Worm (Caenorhabditis elegans) whole organism, L4 larva: Measurements from ENCODE around the gene F52C6.4.
"Not testable (repeated sequence)": the region's sequence is repeated elsewhere in the genome, so short reads cannot be mapped to it uniquely, and the experiment has no call there.

ENCODE experiments used
- F10B5.3 ChIP-seq: sonication (generic microtip); optimal IDR thresholded peaks from 2 replicates; lab custom pipeline; 2016; ENCODE audit warnings: mild to moderate bottlenecking, missing genetic modification characterization, missing compliant biosample characterization
- F26F4.8 ChIP-seq: fragments of 200-800 bp; sonication (Bioruptor generic); conservative IDR thresholded peaks from 2 replicates; pipeline ENCODE4 v1.3.6; 2022; ENCODE audit warnings: missing genetic modification characterization, missing compliant biosample characterization
- R02D3.7 ChIP-seq: fragments of 150-350 bp; sonication (generic microtip); optimal IDR thresholded peaks from 3 replicates; lab custom pipeline; 2014; ENCODE audit warnings: missing biosample characterization, missing genetic modification characterization
- Y75B8A.6 ChIP-seq: fragments of 200-800 bp; sonication (Bioruptor generic); IDR thresholded peaks from 2 replicates; pipeline ENCODE4 v1.3.6; 2022; ENCODE audit warnings: missing genetic modification reagents, missing genetic modification characterization, missing compliant biosample characterization
- aha-1 ChIP-seq: fragments of 150-350 bp; peaks from one replicate; lab custom pipeline; 2014; ENCODE audit warnings: missing biosample characterization, missing genetic modification characterization
- aly-2 ChIP-seq: sonication (generic microtip); optimal IDR thresholded peaks from 2 replicates; lab custom pipeline; 2018; ENCODE audit warnings: missing biosample characterization, missing genetic modification characterization
- ceh-32 ChIP-seq: sonication (generic microtip); optimal IDR thresholded peaks from 2 replicates; lab custom pipeline; 2016; ENCODE audit warnings: mild to moderate bottlenecking, missing genetic modification characterization, missing compliant biosample characterization; ENCODE audit not compliant: poor library complexity
- ceh-62 ChIP-seq: sonication (generic microtip); optimal IDR thresholded peaks from 2 replicates; lab custom pipeline; 2017; ENCODE audit warnings: missing biosample characterization, missing genetic modification characterization
- daf-12 ChIP-seq: fragments of 150-350 bp; optimal IDR thresholded peaks from 2 replicates; lab custom pipeline; 2014; ENCODE audit warnings: missing biosample characterization, missing genetic modification reagents, missing genetic modification characterization
- daf-16 ChIP-seq, 3 experiments: sonication (generic microtip); optimal IDR thresholded peaks; 2 replicates each; lab custom pipeline; 2016 to 2017; ENCODE audit warnings: missing genetic modification characterization in 3 of 3, missing genetic modification reagents in 3 of 3, mild to moderate bottlenecking in 2 of 3, missing compliant biosample characterization in 2 of 3, missing biosample characterization in 1 of 3, moderate library complexity in 1 of 3
- egl-43 ChIP-seq: fragments of 200-800 bp; sonication (Bioruptor generic); IDR thresholded peaks from 2 replicates; pipeline ENCODE4 v1.3.6; 2022; ENCODE audit warnings: missing genetic modification reagents, missing genetic modification characterization, missing compliant biosample characterization
- fkh-10 ChIP-seq: fragments of 150-350 bp; optimal IDR thresholded peaks from 2 replicates; lab custom pipeline; 2014; ENCODE audit warnings: missing biosample characterization, missing genetic modification reagents, missing genetic modification characterization
- hlh-30 ChIP-seq: sonication (generic microtip); optimal IDR thresholded peaks from 2 replicates; lab custom pipeline; 2017; ENCODE audit warnings: antibody characterized with exemption, mild to moderate bottlenecking, missing genetic modification characterization, missing compliant biosample characterization; ENCODE audit not compliant: insufficient read depth
- jun-1 ChIP-seq: fragments of 150-350 bp; optimal IDR thresholded peaks from 2 replicates; lab custom pipeline; 2014; ENCODE audit warnings: missing biosample characterization, missing genetic modification reagents, missing genetic modification characterization
- lin-15B ChIP-seq: fragments of 150-350 bp; sonication (generic microtip); optimal IDR thresholded peaks from 3 replicates; lab custom pipeline; 2014; ENCODE audit warnings: missing biosample characterization, missing genetic modification characterization
- mdt-29 ChIP-seq: fragments of 200-800 bp; sonication (Bioruptor generic); IDR thresholded peaks from 2 replicates; pipeline ENCODE4 v1.3.6; 2022; ENCODE audit warnings: missing genetic modification reagents, missing genetic modification characterization, missing compliant biosample characterization
- mxl-2 ChIP-seq: fragments of 200-800 bp; sonication (Bioruptor generic); conservative IDR thresholded peaks from 2 replicates; pipeline ENCODE4 v1.3.6; 2022; ENCODE audit warnings: missing genetic modification reagents, missing genetic modification characterization, missing compliant biosample characterization
- nhr-6 ChIP-seq: fragments of 150-350 bp; optimal IDR thresholded peaks from 2 replicates; lab custom pipeline; 2014; ENCODE audit warnings: missing biosample characterization, missing genetic modification characterization
- pha-4 ChIP-seq, 2 experiments: fragments of 150-350 bp in 1 of 2; fragments of 200-800 bp in 1 of 2; sonication (Bioruptor generic) in 1 of 2; IDR thresholded peaks in 1 of 2; optimal IDR thresholded peaks in 1 of 2; 2 replicates each; pipeline versions ENCODE4 v1.3.6 to Lab custom; 2014 to 2022; ENCODE audit warnings: missing genetic modification characterization in 2 of 2, missing genetic modification reagents in 2 of 2, missing biosample characterization in 1 of 2, missing compliant biosample characterization in 1 of 2
- pqm-1 ChIP-seq: sonication (generic microtip); optimal IDR thresholded peaks from 2 replicates; lab custom pipeline; 2017; ENCODE audit warnings: missing biosample characterization, missing genetic modification characterization
- saeg-2 ChIP-seq: fragments of 200-800 bp; sonication (Bioruptor generic); IDR thresholded peaks from 2 replicates; pipeline ENCODE4 v1.3.6; 2022; ENCODE audit warnings: missing genetic modification reagents, missing genetic modification characterization, missing compliant biosample characterization
- snpc-1.2 ChIP-seq: fragments of 200-800 bp; sonication (Bioruptor generic); IDR thresholded peaks from 2 replicates; pipeline ENCODE4 v1.3.6; 2022; ENCODE audit warnings: missing genetic modification reagents, missing genetic modification characterization, missing compliant biosample characterization
- snpc-4 ChIP-seq: fragments of 150-350 bp; optimal IDR thresholded peaks from 2 replicates; lab custom pipeline; 2014; ENCODE audit warnings: missing biosample characterization, missing genetic modification characterization
- zip-11 ChIP-seq: fragments of 200-800 bp; sonication (Bioruptor generic); IDR thresholded peaks from 2 replicates; pipeline ENCODE4 v1.3.6; 2022; ENCODE audit warnings: missing genetic modification characterization, missing compliant biosample characterization

F52C6.4 gene

DNA sequence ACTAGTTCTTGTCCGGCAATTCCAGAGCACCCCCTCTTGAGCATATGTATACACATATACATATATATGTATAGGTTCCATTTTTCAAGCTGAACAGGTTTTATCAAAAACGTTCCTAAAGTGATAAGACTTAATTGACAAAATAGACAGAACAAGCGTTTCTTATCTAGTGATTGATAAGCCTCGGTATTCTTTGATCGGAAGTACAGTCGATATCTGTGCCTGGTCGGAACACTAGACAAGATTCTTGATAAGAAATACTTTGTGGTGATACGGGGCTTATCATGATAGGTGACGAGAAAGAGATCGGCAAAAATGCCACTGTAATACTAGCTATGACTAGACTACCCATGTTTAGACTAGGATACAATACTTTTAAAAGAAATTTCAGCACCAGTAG is 26.2 kb downstream of the F52C6.4 start (continued):
- no peak for TF ChIP-seq aly-2 (tag; lab: Kevin White, UChicago)
- TF ChIP-seq fkh-10 (GFP tag; lab: Kevin White, UChicago) = no peak
- TF ChIP-seq snpc-1.2 (GFP tag; lab: Robert Waterston, UW) = no peak
- TF ChIP-seq F10B5.3 (tag; lab: Kevin White, UChicago) = no peak
- TF ChIP-seq zip-11 (GFP tag; lab: Robert Waterston, UW) = no peak
- TF ChIP-seq snpc-4 = no peak
- TF ChIP-seq daf-16 (GFP tag; optimal IDR thresholded peaks at IDR 0.05; lab: Kevin White, UChicago) = no peak
- peak; percentile 61 for TF ChIP-seq daf-16 (tag; optimal IDR thresholded peaks at IDR 0.05; lab: Kevin White, UChicago)
- TF ChIP-seq mxl-2 (GFP tag; lab: Robert Waterston, UW) = no peak
- TF ChIP-seq aha-1 (tag; lab: Kevin White, UChicago) = peak; percentile 26
- TF ChIP-seq nhr-6 (tag; lab: Kevin White, UChicago) = peak; percentile 5
- TF ChIP-seq lin-15B = no peak
- TF ChIP-seq pqm-1 (tag; lab: Kevin White, UChicago) = peak; percentile 87
- TF ChIP-seq mdt-29 = no peak
- TF ChIP-seq jun-1 (tag; lab: Kevin White, UChicago) = no peak
- no peak for TF ChIP-seq F26F4.8 (GFP tag; lab: Robert Waterston, UW)
- no peak for TF ChIP-seq egl-43 (GFP tag; lab: Robert Waterston, UW)
- no peak for TF ChIP-seq hlh-30
- TF ChIP-seq ceh-62 = no peak
- TF ChIP-seq R02D3.7 (tag; lab: Kevin White, UChicago) = no peak
- 0 out of 2 replicates have a peak, but pooled peaks have one; percentile 64 for TF ChIP-seq Y75B8A.6 (GFP tag; lab: Robert Waterston, UW)
- no peak for TF ChIP-seq saeg-2 (GFP tag; lab: Robert Waterston, UW)
- TF ChIP-seq, all 104 proteins: peak for 14

DNA sequence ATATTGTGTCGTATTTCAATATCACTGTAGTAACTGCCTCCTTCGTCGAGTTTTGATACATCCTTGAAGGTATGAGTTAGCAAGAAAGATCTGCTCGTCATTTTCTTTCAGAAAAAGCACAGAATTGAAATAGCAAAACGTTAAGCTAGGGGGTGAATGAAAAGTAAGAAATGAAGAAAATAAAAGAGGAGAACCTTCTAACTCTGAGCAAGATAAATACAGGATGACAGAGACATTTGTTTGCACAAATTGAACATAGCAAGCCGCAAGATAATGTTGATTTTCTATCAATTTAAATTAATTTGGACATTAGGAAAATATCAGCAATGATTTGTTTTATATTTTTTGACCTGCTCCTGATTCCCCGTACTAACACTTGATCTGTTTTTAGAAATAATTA is 32.6 kb downstream of the F52C6.4 start, which contains the start of gene math-49:
Gene math-49 (minus strand): TSS at position 101 of the 400 bp plus-strand sequence.
- not testable (repeated sequence) for TF ChIP-seq pha-4 (GFP tag; IDR thresholded peaks at IDR 0.05; lab: Robert Waterston, UW); pha-4 (tag; optimal IDR thresholded peaks at IDR 0.05; lab: Kevin White, UChicago); daf-12; ceh-32 (tag; lab: Kevin White, UChicago)
